Worm (Caenorhabditis elegans): Measurements from ENCODE around the gene Y49F6B.12.
"Not testable (repeated sequence)": the region's sequence is repeated elsewhere in the genome, so short reads cannot be mapped to it uniquely, and the experiment has no call there.

Y49F6B.12 gene

ce11 chrII:3500373-3500772 lies 28.2 kb upstream of the Y49F6B.12 start (continued):
- TF ChIP-seq Y5F2A.4 (GFP tag; optimal IDR thresholded peaks at IDR 0.05) (no peak), zag-1 (tag; optimal IDR thresholded peaks at IDR 0.05) (no peak), attf-4 (tag; optimal IDR thresholded peaks at IDR 0.05) (no peak), lin-39 (tag; optimal IDR thresholded peaks at IDR 0.05) (no peak), ama-1 (optimal IDR thresholded peaks at IDR 0.05) (no peak), mdt-29 (GFP tag; IDR thresholded peaks at IDR 0.05) (no peak), daf-8 (GFP tag; IDR thresholded peaks at IDR 0.05) (no peak), aha-1 (tag) (no peak), set-16 (GFP tag; IDR thresholded peaks at IDR 0.05) (peak; percentile 97), daf-19 (GFP tag; conservative IDR thresholded peaks at IDR 0.05) (no peak), nhr-111 (GFP tag; optimal IDR thresholded peaks at IDR 0.05) (peak; percentile 13), egl-43 (GFP tag; IDR thresholded peaks at IDR 0.05) (peak; percentile 65; the same call in 1 of the 2 replicates), php-3 (GFP tag; IDR thresholded peaks at IDR 0.05) (peak; percentile 31; the same call in 1 of the 2 replicates)

ce11 chrII:3499386-3499785 lies 27.2 kb upstream of the Y49F6B.12 start, which contains the start of gene Y49F6B.9:
Y49F6B.9 (minus strand) TSS chrII:3499387.
- TF ChIP-seq Y48G9A.11 (GFP tag; IDR thresholded peaks at IDR 0.05) (peak; percentile 94), nhr-77 (tag; optimal IDR thresholded peaks at IDR 0.05) (no peak), ceh-62 (tag; optimal IDR thresholded peaks at IDR 0.05) (no peak), madf-9 (GFP tag; conservative IDR thresholded peaks at IDR 0.05) (no peak), aha-1 (tag) (peak; percentile 87), ceh-82 (tag; optimal IDR thresholded peaks at IDR 0.05) (no peak), lin-39 (tag; optimal IDR thresholded peaks at IDR 0.05) (no peak), ZK337.2 (GFP tag; IDR thresholded peaks at IDR 0.05) (no peak), dve-1 (tag; optimal IDR thresholded peaks at IDR 0.05; ENCODE audit: insufficient read depth) (no peak), D1046.2 (GFP tag; IDR thresholded peaks at IDR 0.05) (no peak), nhr-237 (tag; optimal IDR thresholded peaks at IDR 0.05) (no peak), nhr-6 (tag; optimal IDR thresholded peaks at IDR 0.05) (no peak), unc-39 (tag; optimal IDR thresholded peaks at IDR 0.05) (no peak), nhr-10 (tag; optimal IDR thresholded peaks at IDR 0.05) (no peak), skn-1 (tag; optimal IDR thresholded peaks at IDR 0.05) (no peak), R02D3.7 (tag; optimal IDR thresholded peaks at IDR 0.05) (no peak), nhr-41 (GFP tag; IDR thresholded peaks at IDR 0.05) (no peak), dmd-8 (GFP tag; IDR thresholded peaks at IDR 0.05) (no peak)

- TF ChIP-seq hmg-1.1 (GFP tag; IDR thresholded peaks at IDR 0.05); T26A8.4 (GFP tag; IDR thresholded peaks at IDR 0.05); aha-1 (tag): not testable (repeated sequence)
These were observed 18.6 kb upstream of the Y49F6B.12 start, which contains the start of gene fbxb-112 for ce11 chrII:3490797-3491196. fbxb-112 (plus strand) TSS chrII:3491097.

- TF ChIP-seq nhr-11 (tag; optimal IDR thresholded peaks at IDR 0.05) (peak; percentile 11), lim-7 (GFP tag; IDR thresholded peaks at IDR 0.05) (no peak), ces-1 (GFP tag; optimal IDR thresholded peaks at IDR 0.05) (peak; percentile 74), zfp-2 (tag; optimal IDR thresholded peaks at IDR 0.05) (no peak), ctbp-1 (GFP tag; IDR thresholded peaks at IDR 0.05) (no peak), zip-11 (GFP tag; IDR thresholded peaks at IDR 0.05) (no peak), tag-97 (GFP tag; IDR thresholded peaks at IDR 0.05) (no peak), lin-13 (GFP tag; optimal IDR thresholded peaks at IDR 0.05) (no peak), lin-38 (GFP tag; IDR thresholded peaks at IDR 0.05) (peak; percentile 97), mes-2 (tag; optimal IDR thresholded peaks at IDR 0.05; ENCODE audit: poor library complexity, severe bottlenecking) (peak; percentile 97), dmd-9 (GFP tag; IDR thresholded peaks at IDR 0.05) (peak; percentile 54; the same call in 1 of the 2 replicates), pqm-1 (tag; optimal IDR thresholded peaks at IDR 0.05) (no peak), fkh-10 (GFP tag; optimal IDR thresholded peaks at IDR 0.05) (peak; percentile 28), ZK337.2 (GFP tag; IDR thresholded peaks at IDR 0.05) (peak; percentile 74; the same call in 1 of the 2 replicates), madf-9 (GFP tag; conservative IDR thresholded peaks at IDR 0.05) (peak; percentile 64), gei-8 (GFP tag; optimal IDR thresholded peaks at IDR 0.05) (no peak), ceh-28 (tag; optimal IDR thresholded peaks at IDR 0.05) (no peak), dpl-1 (GFP tag; optimal IDR thresholded peaks at IDR 0.05) (peak; percentile 62), rbr-2 (tag; optimal IDR thresholded peaks at IDR 0.05) (peak; percentile 43), ceh-82 (tag; optimal IDR thresholded peaks at IDR 0.05) (no peak), nhr-28 (tag; optimal IDR thresholded peaks at IDR 0.05) (peak; percentile 71), unc-130 (GFP tag; optimal IDR thresholded peaks at IDR 0.05) (peak; percentile 89)
These were observed 10.0 kb upstream of the Y49F6B.12 start, which contains the start of gene smu-2 for ce11 chrII:3482231-3482630. smu-2 (plus strand) TSS chrII:3482408.

Data from whole organism, L4 larva.